Worm (Caenorhabditis elegans) whole organism, midembryonic: ENCODE results near the gene srx-1.

Experiments
- T22C8.4 ChIP-seq: fragments of 200-800 bp; sonication (Bioruptor generic); IDR thresholded peaks from 2 replicates; pipeline ENCODE4 v1.3.6; 2022; ENCODE audit warnings: missing genetic modification characterization, missing compliant biosample characterization
- cog-1 ChIP-seq: sonication (generic microtip); optimal IDR thresholded peaks from 2 replicates; lab custom pipeline; 2016; ENCODE audit warnings: missing genetic modification characterization, missing compliant biosample characterization
- flt-1 ChIP-seq: fragments of 200-800 bp; sonication (Bioruptor generic); IDR thresholded peaks from 2 replicates; pipeline ENCODE4 v1.3.6; 2022; ENCODE audit warnings: missing genetic modification characterization, missing compliant biosample characterization
- klf-2 ChIP-seq: fragments of 200-800 bp; sonication (Bioruptor generic); conservative IDR thresholded peaks from 2 replicates; pipeline ENCODE4 v1.3.6; 2022; ENCODE audit warnings: missing genetic modification reagents, missing genetic modification characterization, missing compliant biosample characterization
- med-1 ChIP-seq: sonication (generic microtip); optimal IDR thresholded peaks from 2 replicates; lab custom pipeline; 2017; ENCODE audit warnings: missing genetic modification characterization, mild to moderate bottlenecking, missing compliant biosample characterization, antibody characterized with exemption, missing genetic modification reagents; ENCODE audit not compliant: insufficient read depth
- ref-1 ChIP-seq: fragments of 200-800 bp; sonication (Bioruptor generic); conservative IDR thresholded peaks from 2 replicates; pipeline ENCODE4 v1.3.6; 2022; ENCODE audit warnings: missing genetic modification reagents, missing genetic modification characterization, missing compliant biosample characterization
- tab-1 ChIP-seq: fragments of 200-800 bp; sonication (Bioruptor generic); IDR thresholded peaks from 2 replicates; pipeline ENCODE4 v1.3.6; 2022; ENCODE audit warnings: missing genetic modification characterization, missing compliant biosample characterization

- no peak for TF ChIP-seq T22C8.4 (GFP tag; lab: Robert Waterston, UW)
- no peak for TF ChIP-seq cog-1 (tag; lab: Kevin White, UChicago)
- TF ChIP-seq flt-1 (GFP tag; lab: Robert Waterston, UW), result no peak
- TF ChIP-seq med-1 (GFP tag; lab: Kevin White, UChicago), result no peak
- no peak for TF ChIP-seq ref-1 (GFP tag; lab: Robert Waterston, UW)
- no peak for TF ChIP-seq klf-2 (GFP tag; lab: Robert Waterston, UW)
- no peak for TF ChIP-seq tab-1 (GFP tag; lab: Robert Waterston, UW)
Measured at ce11 chrV:8985740-8986139, 17.7 kb upstream of the srx-1 start, which contains the start of gene str-85.
